Worm (Caenorhabditis elegans) whole organism, late embryonic: Measurements from ENCODE around the gene C36E6.2.

Experiments used
- C08G9.2 ChIP-seq: sonication (generic microtip); optimal IDR thresholded peaks from 2 replicates; lab custom pipeline; 2016; ENCODE audit warnings: mild to moderate bottlenecking, missing genetic modification characterization, moderate library complexity, missing compliant biosample characterization
- K09A11.1 ChIP-seq: sonication (generic microtip); optimal IDR thresholded peaks from 2 replicates; lab custom pipeline; 2017; ENCODE audit warnings: antibody characterized with exemption, mild to moderate bottlenecking, missing genetic modification characterization, missing compliant biosample characterization; ENCODE audit not compliant: insufficient read depth
- T23F11.4 ChIP-seq: fragments of 200-800 bp; sonication (Bioruptor generic); optimal IDR thresholded peaks from 2 replicates; lab custom pipeline; 2018; ENCODE audit warnings: mild to moderate bottlenecking, missing genetic modification characterization, missing compliant biosample characterization
- Y22D7AL.16 ChIP-seq: sonication (generic microtip); optimal IDR thresholded peaks from 2 replicates; lab custom pipeline; 2016; ENCODE audit warnings: missing genetic modification characterization, missing compliant biosample characterization
- ama-1 ChIP-seq: fragments of 150-350 bp; optimal IDR thresholded peaks from 2 replicates; lab custom pipeline; 2014
- ceh-14 ChIP-seq: sonication (generic microtip); optimal IDR thresholded peaks from 2 replicates; lab custom pipeline; 2016; ENCODE audit warnings: missing genotype, missing genetic modification characterization, missing compliant biosample characterization
- ceh-18 ChIP-seq: sonication (generic microtip); optimal IDR thresholded peaks from 2 replicates; lab custom pipeline; 2016; ENCODE audit warnings: missing genetic modification characterization, missing compliant biosample characterization
- ceh-19 ChIP-seq: fragments of 200-800 bp; sonication (Bioruptor generic); optimal IDR thresholded peaks from 2 replicates; lab custom pipeline; 2018; ENCODE audit warnings: mild to moderate bottlenecking, missing genetic modification characterization, missing compliant biosample characterization
- ceh-2 ChIP-seq: sonication (generic microtip); optimal IDR thresholded peaks from 2 replicates; lab custom pipeline; 2016; ENCODE audit warnings: missing genotype, missing genetic modification characterization, missing compliant biosample characterization
- ceh-22 ChIP-seq: sonication (generic microtip); optimal IDR thresholded peaks from 2 replicates; lab custom pipeline; 2017; ENCODE audit warnings: missing biosample characterization, missing genetic modification characterization
- ceh-31 ChIP-seq: sonication (generic microtip); optimal IDR thresholded peaks from 2 replicates; lab custom pipeline; 2016; ENCODE audit warnings: missing genetic modification characterization, missing compliant biosample characterization
- ceh-34 ChIP-seq: sonication (generic microtip); optimal IDR thresholded peaks from 2 replicates; lab custom pipeline; 2016; ENCODE audit warnings: mild to moderate bottlenecking, missing genetic modification characterization, missing compliant biosample characterization
- ceh-45 ChIP-seq: fragments of 200-800 bp; sonication (Bioruptor generic); IDR thresholded peaks from 2 replicates; pipeline ENCODE4 v1.3.6; 2022; ENCODE audit warnings: missing genetic modification reagents, missing genetic modification characterization, missing compliant biosample characterization
- ceh-48 ChIP-seq: sonication (generic microtip); optimal IDR thresholded peaks from 2 replicates; lab custom pipeline; 2016; ENCODE audit warnings: missing genetic modification characterization, inconsistent platforms, missing compliant biosample characterization
- ceh-6 ChIP-seq: fragments of 200-800 bp; sonication (Bioruptor generic); optimal IDR thresholded peaks from 2 replicates; lab custom pipeline; 2018; ENCODE audit warnings: mild to moderate bottlenecking, missing genetic modification characterization, missing compliant biosample characterization
- ceh-9 ChIP-seq: sonication (generic microtip); optimal IDR thresholded peaks from 2 replicates; lab custom pipeline; 2016; ENCODE audit warnings: mild to moderate bottlenecking, missing genetic modification characterization, inconsistent platforms, missing compliant biosample characterization
- elt-2 ChIP-seq: sonication (generic microtip); optimal IDR thresholded peaks from 2 replicates; lab custom pipeline; 2016; ENCODE audit warnings: missing genetic modification reagents, missing genetic modification characterization, missing compliant biosample characterization
- elt-4 ChIP-seq: sonication (generic microtip); optimal IDR thresholded peaks from 2 replicates; lab custom pipeline; 2016; ENCODE audit warnings: missing genetic modification characterization, missing compliant biosample characterization
- eyg-1 ChIP-seq: sonication (generic microtip); optimal IDR thresholded peaks from 2 replicates; lab custom pipeline; 2016; ENCODE audit warnings: missing genotype, missing genetic modification characterization, missing compliant biosample characterization
- fax-1 ChIP-seq: sonication (generic microtip); optimal IDR thresholded peaks from 2 replicates; lab custom pipeline; 2016; ENCODE audit warnings: missing genotype, missing genetic modification characterization, missing compliant biosample characterization
- fkh-6 ChIP-seq: sonication (generic microtip); optimal IDR thresholded peaks from 2 replicates; lab custom pipeline; 2016; ENCODE audit warnings: missing genetic modification characterization, missing compliant biosample characterization
- gmeb-2 ChIP-seq: sonication (generic microtip); optimal IDR thresholded peaks from 2 replicates; lab custom pipeline; 2016; ENCODE audit warnings: missing genetic modification characterization, inconsistent platforms, missing compliant biosample characterization
- hlh-30 ChIP-seq: sonication (generic microtip); optimal IDR thresholded peaks from 2 replicates; lab custom pipeline; 2017; ENCODE audit warnings: antibody characterized with exemption, missing genetic modification characterization, missing compliant biosample characterization; ENCODE audit not compliant: insufficient read depth
- hlh-6 ChIP-seq: sonication (generic microtip); optimal IDR thresholded peaks from 2 replicates; lab custom pipeline; 2016; ENCODE audit warnings: missing genotype, missing genetic modification characterization, missing compliant biosample characterization
- hlh-8 ChIP-seq: sonication (generic microtip); optimal IDR thresholded peaks from 2 replicates; lab custom pipeline; 2016; ENCODE audit warnings: missing genotype, missing genetic modification characterization, missing compliant biosample characterization
- lin-11 ChIP-seq: fragments of 200-800 bp; sonication (Bioruptor generic); optimal IDR thresholded peaks from 2 replicates; lab custom pipeline; 2018; ENCODE audit warnings: mild to moderate bottlenecking, missing genetic modification characterization, missing compliant biosample characterization
- nfya-1 ChIP-seq: sonication (generic microtip); optimal IDR thresholded peaks from 2 replicates; lab custom pipeline; 2017; ENCODE audit warnings: missing genetic modification characterization, mild to moderate bottlenecking, missing compliant biosample characterization, antibody characterized with exemption, moderate library complexity
- nhr-232 ChIP-seq: sonication (generic microtip); optimal IDR thresholded peaks from 2 replicates; lab custom pipeline; 2016; ENCODE audit warnings: missing genetic modification characterization, missing compliant biosample characterization
- odd-2 ChIP-seq: sonication (generic microtip); optimal IDR thresholded peaks from 2 replicates; lab custom pipeline; 2017; ENCODE audit warnings: antibody characterized with exemption, mild to moderate bottlenecking, missing genetic modification characterization, missing compliant biosample characterization
- pat-9 ChIP-seq: fragments of 200-800 bp; sonication (Bioruptor generic); optimal IDR thresholded peaks from 2 replicates; lab custom pipeline; 2018; ENCODE audit warnings: mild to moderate bottlenecking, missing genetic modification characterization, moderate library complexity, missing compliant biosample characterization
- pha-4 ChIP-seq: fragments of 150-350 bp; optimal IDR thresholded peaks from 2 replicates; lab custom pipeline; 2018; ENCODE audit warnings: missing biosample characterization, missing genetic modification reagents, missing genetic modification characterization
- pqm-1 ChIP-seq: sonication (generic microtip); optimal IDR thresholded peaks from 2 replicates; lab custom pipeline; 2016; ENCODE audit warnings: missing genetic modification characterization, missing compliant biosample characterization
- pros-1 ChIP-seq: fragments of 150-350 bp; optimal IDR thresholded peaks from 2 replicates; lab custom pipeline; 2014; ENCODE audit warnings: missing biosample characterization, missing genetic modification reagents, missing genetic modification characterization
- rnt-1 ChIP-seq: sonication (generic microtip); optimal IDR thresholded peaks from 2 replicates; lab custom pipeline; 2016; ENCODE audit warnings: missing genetic modification characterization, missing compliant biosample characterization
- sdc-2 ChIP-seq: sonication (generic microtip); optimal IDR thresholded peaks from 2 replicates; lab custom pipeline; 2016; ENCODE audit warnings: missing genotype, missing genetic modification characterization, missing compliant biosample characterization
- sox-2 ChIP-seq: fragments of 200-800 bp; sonication (Bioruptor generic); IDR thresholded peaks from 2 replicates; pipeline ENCODE4 v1.3.6; 2022; ENCODE audit warnings: missing genetic modification reagents, missing genetic modification characterization, missing compliant biosample characterization
- sox-4 ChIP-seq: sonication (generic microtip); optimal IDR thresholded peaks from 2 replicates; lab custom pipeline; 2017; ENCODE audit warnings: mild to moderate bottlenecking, missing genetic modification characterization, inconsistent platforms, missing compliant biosample characterization
- syd-9 ChIP-seq: sonication (generic microtip); optimal IDR thresholded peaks from 2 replicates; lab custom pipeline; 2016; ENCODE audit warnings: mild to moderate bottlenecking, missing genetic modification characterization, moderate library complexity, missing compliant biosample characterization
- tbx-2 ChIP-seq: sonication (generic microtip); optimal IDR thresholded peaks from 2 replicates; lab custom pipeline; 2016; ENCODE audit warnings: missing genetic modification characterization, missing compliant biosample characterization
- tbx-7 ChIP-seq: sonication (generic microtip); optimal IDR thresholded peaks from 2 replicates; lab custom pipeline; 2016; ENCODE audit warnings: missing genotype, missing genetic modification characterization, missing compliant biosample characterization
- ttx-3 ChIP-seq: sonication (generic microtip); optimal IDR thresholded peaks from 2 replicates; lab custom pipeline; 2016; ENCODE audit warnings: missing genetic modification reagents, missing genetic modification characterization, missing compliant biosample characterization
- unc-3 ChIP-seq, 2 experiments: fragments of 200-800 bp in 1 of 2; sonication (Bioruptor generic) in 1 of 2; sonication (generic microtip) in 1 of 2; conservative IDR thresholded peaks in 1 of 2; optimal IDR thresholded peaks in 1 of 2; 2 replicates each; pipeline versions ENCODE4 v1.3.6 to Lab custom; 2016 to 2022; ENCODE audit warnings: missing compliant biosample characterization in 2 of 2, missing genetic modification characterization in 2 of 2, missing genetic modification reagents in 1 of 2
- zip-5 ChIP-seq: sonication (generic microtip); optimal IDR thresholded peaks from 2 replicates; lab custom pipeline; 2016; ENCODE audit warnings: missing genetic modification characterization, missing compliant biosample characterization

C36E6.2 gene

DNA sequence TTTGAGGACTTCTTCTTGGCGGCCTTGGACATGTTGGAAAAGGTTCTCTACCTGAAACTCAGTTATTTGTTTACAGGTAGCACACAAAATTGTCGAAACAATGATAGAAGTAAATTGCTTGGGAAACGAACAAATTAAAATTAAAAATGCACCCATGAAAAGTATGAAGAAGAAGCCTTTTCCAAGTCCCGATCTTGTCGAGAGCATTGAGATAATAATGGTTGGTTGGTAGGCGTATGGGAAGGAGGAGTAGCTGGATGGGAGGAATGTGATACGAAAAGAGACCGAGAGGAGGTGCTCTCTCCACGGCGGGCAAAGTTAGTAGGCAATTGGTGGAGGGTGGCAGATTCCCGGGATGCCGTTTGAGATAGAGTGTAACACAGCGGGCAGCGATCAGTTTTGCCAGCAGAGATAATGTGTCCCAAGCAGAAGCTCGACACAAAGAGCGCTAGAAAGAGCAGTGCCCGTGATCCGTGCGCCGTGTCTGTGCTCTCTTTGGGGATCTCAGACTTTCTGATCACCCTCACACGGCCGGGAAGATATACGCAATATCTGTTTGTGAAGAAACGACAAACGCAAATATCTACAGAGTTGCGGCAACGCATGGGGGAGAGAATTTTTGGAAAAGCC, 5.2 kb downstream of the C36E6.2 start, which contains the start of gene mlc-2 (continued):
- no peak for TF ChIP-seq nfya-1 (tag; lab: Kevin White, UChicago)
- no peak for TF ChIP-seq hlh-8
- TF ChIP-seq ceh-18 = peak; percentile 93
- no peak for TF ChIP-seq zip-5 (tag; lab: Kevin White, UChicago)
- no peak for TF ChIP-seq T23F11.4
- TF ChIP-seq sox-2 (GFP tag; lab: Robert Waterston, UW) = no peak
- TF ChIP-seq ceh-14 = no peak
- no peak for TF ChIP-seq C08G9.2
- no peak for TF ChIP-seq ceh-6 (GFP tag; lab: Kevin White, UChicago)
- no peak for TF ChIP-seq ceh-19 (GFP tag; lab: Kevin White, UChicago)
- peak; percentile 33 for TF ChIP-seq sdc-2
- no peak for TF ChIP-seq eyg-1 (tag; lab: Kevin White, UChicago)
- no peak for TF ChIP-seq gmeb-2
- no peak for TF ChIP-seq pqm-1
- TF ChIP-seq K09A11.1 = no peak
- TF ChIP-seq unc-3 (GFP tag; conservative IDR thresholded peaks at IDR 0.05; lab: Robert Waterston, UW) = 0 out of 2 replicates have a peak, but pooled peaks have one; percentile 16
- no peak for TF ChIP-seq unc-3 (tag; optimal IDR thresholded peaks at IDR 0.05; lab: Kevin White, UChicago)
- TF ChIP-seq elt-2 = no peak
- no peak for TF ChIP-seq pros-1 (tag; lab: Kevin White, UChicago)
- no peak for TF ChIP-seq ceh-2 (tag; lab: Kevin White, UChicago)
- TF ChIP-seq hlh-6 (tag; lab: Kevin White, UChicago) = peak; percentile 8
- TF ChIP-seq ama-1 (lab: Kevin White, UChicago) = no peak
- no peak for TF ChIP-seq pha-4 (tag; lab: Kevin White, UChicago)
- TF ChIP-seq ceh-45 (GFP tag; lab: Robert Waterston, UW) = no peak
- TF ChIP-seq hlh-30 (tag; lab: Kevin White, UChicago) = no peak
- no peak for TF ChIP-seq tbx-7 (tag; lab: Kevin White, UChicago)
- no peak for TF ChIP-seq ceh-31 (tag; lab: Kevin White, UChicago)
- peak; percentile 78 for TF ChIP-seq rnt-1 (tag; lab: Kevin White, UChicago)
- TF ChIP-seq pat-9 = peak; percentile 24
- peak; percentile 58 for TF ChIP-seq syd-9 (tag; lab: Kevin White, UChicago)
- no peak for TF ChIP-seq nhr-232
- no peak for TF ChIP-seq odd-2
- TF ChIP-seq Y22D7AL.16 = no peak

DNA sequence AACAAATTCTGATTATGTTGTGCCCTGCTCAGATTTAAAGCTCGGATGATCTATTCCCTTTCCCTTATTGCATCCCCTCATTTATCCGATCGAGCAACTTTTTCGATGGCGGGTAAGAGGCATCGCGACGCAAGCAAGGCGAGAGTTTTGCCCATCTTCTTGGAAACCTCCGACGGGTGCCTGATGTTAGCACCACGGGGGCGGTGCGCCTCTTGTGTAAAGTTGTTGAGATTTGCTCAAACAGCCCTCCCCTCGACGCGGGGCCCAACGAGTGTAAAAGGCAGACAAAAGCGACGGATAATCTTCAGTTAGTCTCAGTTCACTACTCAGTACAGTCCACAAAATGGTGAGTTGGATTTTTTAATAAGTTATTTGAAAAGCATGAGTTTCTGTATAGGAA, 7.4 kb downstream of the C36E6.2 start, which contains the start of gene mlc-1:
TSS of gene mlc-1 (plus strand) at position 324 of the 400 bp plus-strand sequence.
- no peak for TF ChIP-seq ceh-22
- no peak for TF ChIP-seq fkh-6 (tag; lab: Kevin White, UChicago)
- peak; percentile 51 for TF ChIP-seq rnt-1 (tag; lab: Kevin White, UChicago)
- no peak for TF ChIP-seq unc-3 (GFP tag; conservative IDR thresholded peaks at IDR 0.05; lab: Robert Waterston, UW)
- TF ChIP-seq unc-3 (tag; optimal IDR thresholded peaks at IDR 0.05; lab: Kevin White, UChicago) = no peak
- TF ChIP-seq tbx-2 = peak; percentile 3
- no peak for TF ChIP-seq ceh-31 (tag; lab: Kevin White, UChicago)
- TF ChIP-seq sox-4 (tag; lab: Kevin White, UChicago) = no peak
- TF ChIP-seq ceh-34 (tag; lab: Kevin White, UChicago) = peak; percentile 27
- no peak for TF ChIP-seq odd-2
- no peak for TF ChIP-seq fax-1
- peak; percentile 73 for TF ChIP-seq ceh-18
- peak; percentile 60 for TF ChIP-seq pat-9

DNA sequence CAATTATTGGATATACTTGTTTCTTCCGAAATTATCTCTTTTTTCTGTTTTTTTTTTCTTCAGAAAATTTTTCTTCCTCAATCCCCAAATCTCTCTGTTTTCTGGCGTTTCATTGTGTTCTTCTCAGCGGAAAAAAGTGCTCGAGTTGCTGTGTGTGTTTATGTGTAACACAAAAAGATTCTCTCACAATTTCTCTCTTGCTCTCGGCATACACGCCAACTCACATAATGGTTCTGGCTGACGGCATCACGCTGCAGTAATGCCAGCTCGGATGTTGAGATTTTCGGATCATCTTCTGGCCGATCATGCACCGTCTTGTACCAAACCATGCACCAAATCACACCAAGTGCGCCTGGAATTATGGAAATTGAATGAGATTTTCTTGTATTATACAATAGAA, 10.5 kb downstream of the C36E6.2 start:
- TF ChIP-seq ceh-18 = no peak
- no peak for TF ChIP-seq ceh-48
- no peak for TF ChIP-seq fax-1
- no peak for TF ChIP-seq ceh-9 (tag; lab: Kevin White, UChicago)
- no peak for TF ChIP-seq ttx-3 (tag; lab: Kevin White, UChicago)
- no peak for TF ChIP-seq nfya-1 (tag; lab: Kevin White, UChicago)
- TF ChIP-seq elt-4 (tag; lab: Kevin White, UChicago) = no peak
- no peak for TF ChIP-seq ama-1 (lab: Kevin White, UChicago)
- TF ChIP-seq ceh-34 (tag; lab: Kevin White, UChicago) = no peak
- no peak for TF ChIP-seq lin-11 (tag; lab: Kevin White, UChicago)
